Worm (Caenorhabditis elegans) whole organism, early embryonic: ENCODE data around the gene rps-13.

Source experiments
- F13C5.2 ChIP-seq: sonication (generic microtip); optimal IDR thresholded peaks from 2 replicates; lab custom pipeline; 2017; ENCODE audit warnings: mild to moderate bottlenecking, missing genetic modification characterization, inconsistent platforms, missing compliant biosample characterization
- pes-1 ChIP-seq: fragments of 200-800 bp; sonication (Bioruptor generic); IDR thresholded peaks from 2 replicates; pipeline ENCODE4 v1.3.6; 2022; ENCODE audit warnings: missing genetic modification reagents, missing genetic modification characterization, missing compliant biosample characterization

DNA sequence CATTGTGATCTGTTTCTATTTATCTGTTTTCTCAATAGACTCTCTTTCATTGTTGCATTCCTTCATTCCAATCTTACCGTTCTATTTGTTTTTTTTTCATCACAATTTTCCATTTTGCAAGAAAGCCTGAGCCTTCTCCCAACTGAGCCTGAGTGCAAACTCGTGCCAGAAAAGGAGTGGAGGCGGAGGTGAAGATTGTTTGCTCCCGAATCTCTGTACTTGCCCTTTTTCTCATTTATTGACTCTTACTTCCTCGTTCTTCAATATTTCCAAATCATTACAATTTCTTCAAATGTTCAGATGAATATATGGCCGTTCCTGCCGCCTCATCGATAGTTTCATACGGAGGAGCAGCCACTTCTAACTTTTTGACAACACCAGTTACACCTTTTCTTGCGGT lies 32.0 kb upstream of the rps-13 start, which contains the start of gene let-756:
- TF ChIP-seq F13C5.2 (tag; lab: Kevin White, UChicago) (no peak), pes-1 (GFP tag; lab: Robert Waterston, UW) (no peak)
